Fruit fly (Drosophila melanogaster) whole organism, prepupa: Measurements from ENCODE around the gene Gsc.

ENCODE experiments used
- CG10631 ChIP-seq: fragments of 200-800 bp; sonication (Bioruptor generic); optimal IDR thresholded peaks from 2 replicates; lab custom pipeline; 2016; ENCODE audit warnings: missing biosample characterization, missing genetic modification characterization
- CG11294 ChIP-seq: fragments of 200-800 bp; sonication (Bioruptor generic); IDR thresholded peaks from 2 replicates; pipeline ENCODE4 v1.3.6; 2022; ENCODE audit warnings: missing biosample characterization, missing genetic modification characterization
- CG11762 ChIP-seq: fragments of 200-800 bp; sonication (Bioruptor generic); optimal IDR thresholded peaks from 3 replicates; lab custom pipeline; 2016; ENCODE audit warnings: missing biosample characterization, missing genetic modification characterization; ENCODE audit not compliant: insufficient read depth
- CG15336 ChIP-seq: fragments of 200-800 bp; sonication (Bioruptor generic); IDR thresholded peaks from 2 replicates; pipeline ENCODE4 v1.3.6; 2022; ENCODE audit warnings: missing biosample characterization, missing genetic modification characterization
- CG1621 ChIP-seq: fragments of 200-800 bp; sonication (Bioruptor generic); optimal IDR thresholded peaks from 3 replicates; lab custom pipeline; 2018; ENCODE audit warnings: missing biosample characterization, mild to moderate bottlenecking, missing genetic modification characterization
- CG16779 ChIP-seq: fragments of 200-800 bp; sonication (Bioruptor generic); optimal IDR thresholded peaks from 3 replicates; lab custom pipeline; 2017; ENCODE audit warnings: missing biosample characterization, mild to moderate bottlenecking, missing genetic modification characterization
- CG3032 ChIP-seq: fragments of 200-800 bp; optimal IDR thresholded peaks from 2 replicates; lab custom pipeline; 2019; ENCODE audit warnings: missing biosample characterization, mild to moderate bottlenecking, missing genetic modification characterization, moderate library complexity
- CG31627 ChIP-seq: fragments of 200-800 bp; sonication (Bioruptor generic); optimal IDR thresholded peaks from 3 replicates; lab custom pipeline; 2016; ENCODE audit warnings: missing biosample characterization, missing genetic modification characterization
- CG32006 ChIP-seq: fragments of 200-800 bp; sonication (Bioruptor generic); optimal IDR thresholded peaks from 3 replicates; lab custom pipeline; 2017; ENCODE audit warnings: missing biosample characterization, mild to moderate bottlenecking, missing genetic modification characterization
- CG34406 ChIP-seq: fragments of 200-800 bp; sonication (Bioruptor generic); optimal IDR thresholded peaks from 3 replicates; lab custom pipeline; 2016; ENCODE audit warnings: missing biosample characterization, missing genetic modification characterization
- CG6163 ChIP-seq: fragments of 200-800 bp; sonication (Bioruptor generic); IDR thresholded peaks from 3 replicates; pipeline ENCODE4 v1.3.6; 2022; ENCODE audit warnings: missing biosample characterization, missing genetic modification characterization
- CG6276 ChIP-seq: fragments of 200-800 bp; sonication (Bioruptor generic); optimal IDR thresholded peaks from 2 replicates; lab custom pipeline; 2017; ENCODE audit warnings: missing biosample characterization, mild to moderate bottlenecking, missing genetic modification characterization
- CG6808 ChIP-seq: fragments of 200-800 bp; sonication (Bioruptor generic); optimal IDR thresholded peaks from 3 replicates; lab custom pipeline; 2017; ENCODE audit warnings: missing biosample characterization, missing genetic modification characterization, mild to moderate bottlenecking, moderate library complexity, missing genetic modification reagents
- CG7368 ChIP-seq: fragments of 200-800 bp; sonication (Bioruptor generic); optimal IDR thresholded peaks from 3 replicates; lab custom pipeline; 2016; ENCODE audit warnings: missing biosample characterization, missing genetic modification characterization
- CG8119 ChIP-seq: fragments of 200-800 bp; sonication (Bioruptor generic); IDR thresholded peaks from 3 replicates; pipeline ENCODE4 v1.3.6; 2022; ENCODE audit warnings: missing biosample characterization, missing genetic modification characterization
- CG9139 ChIP-seq: fragments of 200-800 bp; sonication (Bioruptor generic); optimal IDR thresholded peaks from 3 replicates; lab custom pipeline; 2017; ENCODE audit warnings: missing biosample characterization, mild to moderate bottlenecking, missing genetic modification characterization
- Eip78C ChIP-seq: fragments of 200-800 bp; sonication (Bioruptor generic); peaks from one replicate; lab custom pipeline; 2016; ENCODE audit warnings: missing biosample characterization, missing genetic modification characterization
- Gug ChIP-seq: fragments of 200-800 bp; sonication (Bioruptor generic); IDR thresholded peaks from 2 replicates; pipeline ENCODE4 v1.3.6; 2022; ENCODE audit warnings: missing biosample characterization, missing genetic modification characterization
- Hr39 ChIP-seq: fragments of 200-800 bp; sonication (Bioruptor generic); optimal IDR thresholded peaks from 2 replicates; lab custom pipeline; 2016; ENCODE audit warnings: missing biosample characterization, missing genetic modification characterization
- Hr4 ChIP-seq: fragments of 200-800 bp; sonication (Bioruptor generic); optimal IDR thresholded peaks from 3 replicates; lab custom pipeline; 2016; ENCODE audit warnings: missing biosample characterization, missing genetic modification characterization
- OdsH ChIP-seq: fragments of 200-800 bp; sonication (Bioruptor generic); optimal IDR thresholded peaks from 3 replicates; lab custom pipeline; 2016; ENCODE audit warnings: missing biosample characterization, missing genetic modification characterization
- Smox ChIP-seq: fragments of 200-800 bp; sonication (Bioruptor generic); optimal IDR thresholded peaks from 3 replicates; lab custom pipeline; 2016; ENCODE audit warnings: missing biosample characterization, missing genetic modification characterization
- Sox14 ChIP-seq: fragments of 200-800 bp; sonication (Bioruptor generic); optimal IDR thresholded peaks from 3 replicates; lab custom pipeline; 2016; ENCODE audit warnings: missing biosample characterization, missing genetic modification characterization
- achi ChIP-seq: fragments of 200-800 bp; sonication (Bioruptor generic); optimal IDR thresholded peaks from 3 replicates; lab custom pipeline; 2016; ENCODE audit warnings: missing biosample characterization, missing genetic modification characterization
- acj6 ChIP-seq: fragments of 200-800 bp; sonication (Bioruptor generic); optimal IDR thresholded peaks from 3 replicates; lab custom pipeline; 2016; ENCODE audit warnings: missing biosample characterization, missing genetic modification characterization
- cyc ChIP-seq: fragments of 200-800 bp; sonication (Bioruptor generic); optimal IDR thresholded peaks from 3 replicates; lab custom pipeline; 2016; ENCODE audit warnings: missing biosample characterization, missing genetic modification characterization
- dac ChIP-seq: fragments of 200-800 bp; sonication (Bioruptor generic); optimal IDR thresholded peaks from 2 replicates; lab custom pipeline; 2017; ENCODE audit warnings: missing biosample characterization, mild to moderate bottlenecking, missing genetic modification characterization
- dsx ChIP-seq: fragments of 200-800 bp; optimal IDR thresholded peaks from 3 replicates; lab custom pipeline; 2019; ENCODE audit warnings: missing biosample characterization, mild to moderate bottlenecking, missing genetic modification characterization, moderate library complexity; ENCODE audit not compliant: poor library complexity, severe bottlenecking
- eg ChIP-seq: fragments of 200-800 bp; sonication (Bioruptor generic); IDR thresholded peaks from 3 replicates; pipeline ENCODE4 v1.3.6; 2022; ENCODE audit warnings: missing biosample characterization, missing genetic modification characterization
- fd59A ChIP-seq: fragments of 200-800 bp; sonication (Bioruptor generic); optimal IDR thresholded peaks from 2 replicates; lab custom pipeline; 2017; ENCODE audit warnings: missing biosample characterization, mild to moderate bottlenecking, missing genetic modification characterization, missing genetic modification reagents
- fkh ChIP-seq: fragments of 200-800 bp; sonication (Bioruptor generic); optimal IDR thresholded peaks from 3 replicates; lab custom pipeline; 2017; ENCODE audit warnings: missing biosample characterization, mild to moderate bottlenecking, missing genetic modification characterization, moderate library complexity
- lz ChIP-seq: fragments of 200-800 bp; sonication (Bioruptor generic); optimal IDR thresholded peaks from 3 replicates; lab custom pipeline; 2016; ENCODE audit warnings: missing biosample characterization, missing genetic modification characterization
- net ChIP-seq: fragments of 200-800 bp; sonication (Bioruptor generic); optimal IDR thresholded peaks from 3 replicates; lab custom pipeline; 2016; ENCODE audit warnings: missing biosample characterization, missing genetic modification characterization
- pdm3 ChIP-seq: fragments of 200-800 bp; sonication (Bioruptor generic); optimal IDR thresholded peaks from 3 replicates; lab custom pipeline; 2016; ENCODE audit warnings: missing biosample characterization, missing genetic modification characterization
- spab ChIP-seq: fragments of 200-800 bp; sonication (Bioruptor generic); optimal IDR thresholded peaks from 2 replicates; lab custom pipeline; 2017; ENCODE audit warnings: missing biosample characterization, mild to moderate bottlenecking, missing genetic modification characterization, missing genetic modification reagents
- svp ChIP-seq: fragments of 200-800 bp; sonication (Bioruptor generic); peaks from one replicate; lab custom pipeline; 2016; ENCODE audit warnings: missing biosample characterization, missing genetic modification characterization
- topi ChIP-seq: fragments of 200-800 bp; sonication (Bioruptor generic); optimal IDR thresholded peaks from 3 replicates; lab custom pipeline; 2016; ENCODE audit warnings: missing biosample characterization, missing genetic modification characterization

Gene Gsc

DNA sequence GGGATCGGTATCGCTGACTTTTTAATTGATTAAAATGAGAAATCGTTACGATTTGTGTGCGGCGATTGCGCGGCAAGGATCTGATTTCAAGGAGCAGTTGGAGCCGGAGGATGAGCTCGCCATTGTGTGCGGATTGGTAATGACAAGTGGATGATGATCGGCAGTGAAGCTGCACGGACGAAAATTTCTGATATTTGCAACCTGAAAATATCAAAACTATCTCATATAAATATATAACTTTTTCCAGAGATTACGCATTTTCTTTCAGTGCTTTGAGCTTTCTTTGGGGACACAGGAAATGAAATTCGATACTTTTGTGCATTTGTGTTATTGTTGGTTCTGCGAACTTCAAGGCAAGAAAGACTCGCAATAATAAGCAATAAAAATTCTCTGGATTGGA is 38.7 kb upstream of the Gsc start (continued):
- TF ChIP-seq Gug (GFP tag; lab: Robert Waterston, UW) (no peak), CG10631 (no peak), acj6 (no peak), spab (no peak), topi (GFP tag; lab: Kevin White, UChicago) (peak; percentile 46), svp (GFP tag; lab: Kevin White, UChicago) (peak; percentile 68), lz (peak; percentile 25)

DNA sequence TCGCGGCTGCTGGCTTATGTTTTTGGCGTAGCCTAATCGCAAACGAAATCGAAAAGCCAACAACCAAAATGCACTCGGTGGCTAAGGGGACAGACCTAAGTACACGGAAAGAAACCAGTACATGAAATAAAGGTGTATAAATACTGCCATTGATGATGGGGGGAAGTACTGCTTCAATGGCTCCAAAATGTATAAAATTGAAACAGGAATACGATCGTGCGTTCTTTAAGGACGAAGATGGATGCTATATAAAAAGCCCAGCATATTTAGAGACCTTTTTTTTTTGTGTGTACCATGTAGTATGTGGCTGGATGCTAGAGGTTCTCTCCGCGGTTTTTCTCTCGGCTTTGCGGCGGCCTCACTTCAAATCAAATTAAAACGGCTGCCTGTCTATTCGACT is 35.7 kb upstream of the Gsc start:
- TF ChIP-seq net (GFP tag; lab: Kevin White, UChicago) (peak; percentile 4), CG34406 (GFP tag; lab: Kevin White, UChicago) (no peak), CG31627 (GFP tag; lab: Kevin White, UChicago) (no peak), eg (GFP tag; lab: Robert Waterston, UW) (peak; percentile 68; the same call in 2 of the 3 replicates), OdsH (GFP tag; lab: Kevin White, UChicago) (peak; percentile 20), dac (no peak), CG3032 (tag; lab: Kevin White, UChicago) (no peak), CG11294 (peak; percentile 46; the same call in 1 of the 2 replicates), dsx (GFP tag; lab: Kevin White, UChicago) (no peak), fkh (GFP tag; lab: Kevin White, UChicago) (no peak), Eip78C (GFP tag; lab: Kevin White, UChicago) (peak; percentile 73), CG8119 (GFP tag; lab: Robert Waterston, UW) (peak; percentile 32; the same call in 1 of the 3 replicates), achi (GFP tag; lab: Kevin White, UChicago) (peak; percentile 13), CG16779 (tag; lab: Kevin White, UChicago) (no peak), pdm3 (peak; percentile 1), CG32006 (GFP tag; lab: Kevin White, UChicago) (peak; percentile 48), CG7368 (no peak), fd59A (GFP tag; lab: Kevin White, UChicago) (no peak), CG6163 (GFP tag; lab: Robert Waterston, UW) (0 out of 3 replicates have a peak, but pooled peaks have one; percentile 26), CG15336 (GFP tag; lab: Robert Waterston, UW) (peak; percentile 64)

DNA sequence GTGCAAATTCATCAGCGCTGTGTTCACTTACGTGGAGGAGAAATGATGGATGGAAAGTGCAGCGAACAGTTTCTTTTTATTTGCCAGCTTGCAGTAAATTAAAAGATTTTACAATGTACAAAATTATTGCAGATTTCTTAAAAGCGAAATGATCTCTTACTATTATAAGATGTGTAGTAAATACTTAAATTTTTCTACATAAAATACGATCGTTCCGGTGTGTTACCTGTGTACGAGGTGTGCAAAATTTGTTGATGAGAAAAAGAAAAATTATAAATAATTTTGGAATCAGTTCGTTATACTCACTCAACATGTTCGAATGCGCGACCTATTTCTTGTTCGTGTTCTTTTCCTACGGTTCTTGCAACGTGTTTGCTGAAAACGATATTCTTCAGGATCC is 30.9 kb upstream of the Gsc start, which contains the start of gene CG2839:
Gene CG2839 (plus strand): TSS at position 301 of the 400 bp plus-strand sequence.
- TF ChIP-seq dac (no peak), cyc (GFP tag; lab: Kevin White, UChicago) (no peak), eg (GFP tag; lab: Robert Waterston, UW) (no peak), OdsH (GFP tag; lab: Kevin White, UChicago) (no peak), CG7368 (no peak), CG6276 (GFP tag; lab: Kevin White, UChicago) (no peak)

DNA sequence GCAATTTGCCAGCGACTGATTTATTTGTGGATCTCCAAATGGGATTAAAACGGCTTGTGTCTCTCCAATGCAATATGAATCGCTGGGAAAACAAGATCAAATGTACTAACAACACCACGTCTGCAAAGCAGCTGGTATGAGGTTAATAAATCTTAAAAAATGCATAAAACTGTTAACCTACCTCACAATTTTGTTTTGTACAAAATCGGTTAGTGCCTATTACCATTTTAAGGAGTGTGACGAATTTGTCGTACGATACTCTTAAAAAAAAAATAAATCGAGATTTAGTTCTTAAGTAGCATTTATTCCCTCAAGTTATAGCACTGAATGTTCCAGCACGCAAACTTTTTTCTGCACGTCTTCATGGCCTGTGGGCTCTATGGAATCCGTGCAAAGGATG is 29.8 kb upstream of the Gsc start, which contains the start of gene lectin-21Ca:
Gene lectin-21Ca (plus strand): TSS at position 301 of the 400 bp plus-strand sequence.
- TF ChIP-seq Hr4 (no peak), pdm3 (no peak), CG1621 (no peak), svp (GFP tag; lab: Kevin White, UChicago) (no peak), Gug (GFP tag; lab: Robert Waterston, UW) (no peak), CG16779 (tag; lab: Kevin White, UChicago) (no peak), lz (no peak), CG11762 (GFP tag; lab: Kevin White, UChicago) (no peak), CG6808 (GFP tag; lab: Kevin White, UChicago) (no peak), Hr39 (GFP tag; lab: Kevin White, UChicago) (no peak), Sox14 (GFP tag; lab: Kevin White, UChicago) (no peak), CG6276 (GFP tag; lab: Kevin White, UChicago) (no peak), CG9139 (no peak), OdsH (GFP tag; lab: Kevin White, UChicago) (no peak), CG3032 (tag; lab: Kevin White, UChicago) (no peak), CG6163 (GFP tag; lab: Robert Waterston, UW) (no peak), dsx (GFP tag; lab: Kevin White, UChicago) (no peak), Smox (no peak), CG7368 (no peak), spab (no peak)
- TF ChIP-seq, all 60 proteins: peak for 0
